Worm (Caenorhabditis elegans): ENCODE data around the gene plep-1.
A peak's percentile ranks its signal among the peaks of the same experiment; 100 is the strongest.

plep-1 gene

DNA sequence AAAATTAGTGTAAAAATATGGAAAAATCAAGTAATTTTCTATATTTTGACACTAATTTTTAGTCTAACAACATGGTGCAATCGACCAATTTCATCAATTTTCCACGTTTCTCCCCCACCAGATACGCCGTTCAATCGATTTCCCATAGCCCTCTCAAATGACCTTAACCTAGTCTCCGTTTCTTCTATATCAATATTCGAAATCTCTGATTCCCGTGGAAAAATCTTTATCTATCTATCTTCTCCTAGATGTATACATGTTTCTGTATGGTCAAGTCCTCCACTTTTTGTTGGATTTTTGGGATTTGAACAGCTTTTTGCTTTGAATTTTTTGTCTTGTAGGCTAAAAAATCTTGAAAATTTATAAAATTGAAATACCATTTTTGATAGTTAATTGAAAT lies 17.8 kb downstream of the plep-1 start:
- peak; percentile 90 for TF ChIP-seq elt-1 (tag; optimal IDR thresholded peaks at IDR 0.05; ENCODE audit: borderline replicate concordance, insufficient read depth)
- no peak for TF ChIP-seq ham-2 (GFP tag; optimal IDR thresholded peaks at IDR 0.05)
- no peak for TF ChIP-seq mls-2 (tag; optimal IDR thresholded peaks at IDR 0.05)
- no peak for TF ChIP-seq sptf-1 (tag; optimal IDR thresholded peaks at IDR 0.05)
- no peak for TF ChIP-seq tbx-8 (GFP tag; optimal IDR thresholded peaks at IDR 0.05)

- TF ChIP-seq sem-2 (GFP tag; optimal IDR thresholded peaks at IDR 0.05) (no peak), blmp-1 (tag; optimal IDR thresholded peaks at IDR 0.05) (no peak), mep-1 (tag; optimal IDR thresholded peaks at IDR 0.05) (no peak), mls-2 (tag; optimal IDR thresholded peaks at IDR 0.05) (no peak), M03D4.4 (tag; optimal IDR thresholded peaks at IDR 0.05) (no peak), bed-3 (GFP tag; optimal IDR thresholded peaks at IDR 0.05) (no peak), nhr-76 (tag; optimal IDR thresholded peaks at IDR 0.05) (no peak), unc-39 (tag; optimal IDR thresholded peaks at IDR 0.05) (no peak), ztf-11 (tag; optimal IDR thresholded peaks at IDR 0.05) (no peak), ceh-39 (tag; optimal IDR thresholded peaks at IDR 0.05) (no peak), nhr-12 (tag; optimal IDR thresholded peaks at IDR 0.05) (no peak), ces-1 (GFP tag; optimal IDR thresholded peaks at IDR 0.05) (no peak), ham-2 (GFP tag; optimal IDR thresholded peaks at IDR 0.05) (no peak), cnd-1 (tag; optimal IDR thresholded peaks at IDR 0.05) (no peak), unc-62 (GFP tag; optimal IDR thresholded peaks at IDR 0.05) (peak; percentile 43), hlh-1 (tag; optimal IDR thresholded peaks at IDR 0.05) (peak; percentile 98)
Measured at ce11 chrII:4293027-4293522, 18.9 kb downstream of the plep-1 start.

- peak; percentile 19 for TF ChIP-seq ces-1 (GFP tag; optimal IDR thresholded peaks at IDR 0.05)
- no peak for TF ChIP-seq unc-39 (tag; optimal IDR thresholded peaks at IDR 0.05)
Measured at ce11 chrII:4291799-4292198, 20.2 kb downstream of the plep-1 start.

DNA sequence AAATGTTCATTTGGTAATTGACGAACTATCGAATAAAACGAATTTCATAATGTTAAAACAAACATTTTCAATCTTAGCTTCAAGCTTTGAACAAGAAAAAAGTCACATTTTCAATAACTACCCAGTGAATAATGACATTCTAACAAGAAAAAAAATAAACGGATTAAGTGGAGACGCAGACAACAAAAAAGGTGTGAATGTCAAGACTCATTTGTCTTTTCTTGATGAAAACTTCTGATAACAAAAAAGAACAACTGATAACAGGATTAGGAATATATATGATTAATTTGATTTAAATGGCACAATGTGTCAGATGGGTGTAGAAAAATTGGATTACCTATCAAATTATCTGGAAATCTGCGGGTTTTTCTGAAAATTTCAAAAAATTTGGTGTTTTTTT lies 23.4 kb downstream of the plep-1 start:
- no peak for TF ChIP-seq ceh-83 (GFP tag; optimal IDR thresholded peaks at IDR 0.05)
- no peak for TF ChIP-seq drap-1 (GFP tag; optimal IDR thresholded peaks at IDR 0.05)
- peak; percentile 18 for TF ChIP-seq ces-1 (GFP tag; optimal IDR thresholded peaks at IDR 0.05)
- TF ChIP-seq elt-1 (tag; optimal IDR thresholded peaks at IDR 0.05; ENCODE audit: borderline replicate concordance, insufficient read depth) = peak; percentile 27

ce11 chrII:4288111-4288510 lies 23.9 kb downstream of the plep-1 start, which contains the start of gene C01F1.6:
C01F1.6 (minus strand) TSS chrII:4288211.
- no peak for TF ChIP-seq cnd-1 (tag; optimal IDR thresholded peaks at IDR 0.05)
- TF ChIP-seq mab-5 (tag; optimal IDR thresholded peaks at IDR 0.05) = no peak
- no peak for TF ChIP-seq pha-4 (tag; optimal IDR thresholded peaks at IDR 0.05)
- no peak for TF ChIP-seq elt-3 (tag; optimal IDR thresholded peaks at IDR 0.05)

ce11 chrII:4286921-4287320 lies 25.1 kb downstream of the plep-1 start:
- no peak for TF ChIP-seq unc-120 (tag; optimal IDR thresholded peaks at IDR 0.05; ENCODE audit: poor library complexity, severe bottlenecking)
- no peak for TF ChIP-seq hlh-1 (tag; optimal IDR thresholded peaks at IDR 0.05)
- no peak for TF ChIP-seq ces-1 (GFP tag; optimal IDR thresholded peaks at IDR 0.05)
- no peak for TF ChIP-seq bed-3 (GFP tag; optimal IDR thresholded peaks at IDR 0.05)
- no peak for TF ChIP-seq snpc-4 (tag; optimal IDR thresholded peaks at IDR 0.05)
- no peak for TF ChIP-seq mab-5 (tag; optimal IDR thresholded peaks at IDR 0.05)
- no peak for TF ChIP-seq elt-1 (tag; optimal IDR thresholded peaks at IDR 0.05; ENCODE audit: borderline replicate concordance, insufficient read depth)
- no peak for TF ChIP-seq cnd-1 (tag; optimal IDR thresholded peaks at IDR 0.05)
- TF ChIP-seq mls-2 (tag; optimal IDR thresholded peaks at IDR 0.05) = no peak
- no peak for TF ChIP-seq unc-62 (GFP tag; optimal IDR thresholded peaks at IDR 0.05)
- TF ChIP-seq pha-4 (tag; optimal IDR thresholded peaks at IDR 0.05) = no peak
- TF ChIP-seq tbx-8 (GFP tag; optimal IDR thresholded peaks at IDR 0.05) = no peak
- TF ChIP-seq lin-13 (tag; optimal IDR thresholded peaks at IDR 0.05) = no peak
- TF ChIP-seq ceh-39 (tag; optimal IDR thresholded peaks at IDR 0.05) = no peak
- no peak for TF ChIP-seq mep-1 (tag; optimal IDR thresholded peaks at IDR 0.05)
- TF ChIP-seq sptf-1 (tag; optimal IDR thresholded peaks at IDR 0.05) = no peak
- TF ChIP-seq unc-39 (tag; optimal IDR thresholded peaks at IDR 0.05) = no peak

Measured in whole organism, mixed stage, embryonic.